Worm (Caenorhabditis elegans): Measurements from ENCODE around the gene F52H3.6.

F52H3.6 gene

DNA sequence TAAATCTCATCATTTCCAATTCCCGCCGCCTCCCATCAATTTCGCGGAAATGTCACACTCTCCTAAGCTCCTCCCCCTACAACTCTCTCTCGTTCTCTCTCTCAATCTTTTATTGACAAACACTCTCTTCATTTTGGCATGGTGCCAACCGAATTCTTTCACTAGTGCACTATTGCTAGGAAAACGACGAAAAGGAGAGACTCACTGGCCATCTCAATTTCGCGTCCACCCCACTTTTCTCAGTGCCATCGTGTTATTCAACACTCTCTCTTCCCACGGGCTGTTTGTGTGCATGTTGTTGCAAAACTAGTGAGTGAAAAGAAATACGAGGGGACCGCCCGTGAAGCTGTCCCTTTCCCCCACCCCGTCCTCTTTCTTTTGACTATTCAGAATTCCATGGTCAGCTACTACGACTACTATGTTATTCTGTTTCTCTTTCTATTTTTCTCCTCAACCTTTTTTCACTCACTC, 43.3 kb downstream of the F52H3.6 start (continued):
- peak in 1 of 2 experiments; percentile 88 for TF ChIP-seq daf-16 (GFP tag; optimal IDR thresholded peaks at IDR 0.05)
- TF ChIP-seq daf-16 (tag; optimal IDR thresholded peaks at IDR 0.05): no peak
- no peak for TF ChIP-seq nhr-77 (tag; optimal IDR thresholded peaks at IDR 0.05)
- peak; percentile 42 for TF ChIP-seq hlh-11 (tag; optimal IDR thresholded peaks at IDR 0.05)
- TF ChIP-seq Y105C5A.15 (GFP tag; IDR thresholded peaks at IDR 0.05): no peak
- peak; percentile 14 for TF ChIP-seq nhr-28 (tag; optimal IDR thresholded peaks at IDR 0.05)
- no peak for TF ChIP-seq arid-1 (GFP tag; conservative IDR thresholded peaks at IDR 0.05)
- peak; percentile 89 for TF ChIP-seq nhr-11 (tag; optimal IDR thresholded peaks at IDR 0.05)
- no peak for TF ChIP-seq fos-1 (tag; optimal IDR thresholded peaks at IDR 0.05)
- no peak for TF ChIP-seq nhr-42 (GFP tag; IDR thresholded peaks at IDR 0.05)
- TF ChIP-seq mes-2 (tag; optimal IDR thresholded peaks at IDR 0.05; ENCODE audit: poor library complexity, severe bottlenecking): no peak
- no peak for TF ChIP-seq unc-39 (tag; optimal IDR thresholded peaks at IDR 0.05)
- TF ChIP-seq D1046.2 (GFP tag; IDR thresholded peaks at IDR 0.05): no peak
- TF ChIP-seq dpl-1 (GFP tag; optimal IDR thresholded peaks at IDR 0.05): peak; percentile 9
- TF ChIP-seq unc-62 (GFP tag; optimal IDR thresholded peaks at IDR 0.05 in 1 of 2): peak in 1 of 2 experiments; percentile 98
- TF ChIP-seq unc-62 (tag; optimal IDR thresholded peaks at IDR 0.05): no peak
- no peak for TF ChIP-seq lin-38 (GFP tag; IDR thresholded peaks at IDR 0.05)
- TF ChIP-seq ceh-82 (tag; optimal IDR thresholded peaks at IDR 0.05): no peak
- TF ChIP-seq lsy-2 (tag; optimal IDR thresholded peaks at IDR 0.05): peak in 1 of 2 experiments; percentile 9
- TF ChIP-seq cey-2 (tag; optimal IDR thresholded peaks at IDR 0.05; ENCODE audit: borderline replicate concordance, insufficient read depth): no peak
- TF ChIP-seq madf-5 (GFP tag; IDR thresholded peaks at IDR 0.05): no peak
- no peak for TF ChIP-seq lin-1 (GFP tag; IDR thresholded peaks at IDR 0.05)
- TF ChIP-seq hlh-30 (tag; optimal IDR thresholded peaks at IDR 0.05; ENCODE audit: insufficient read depth): peak; percentile 1
- peak in 1 of 2 experiments; percentile 18 for TF ChIP-seq mdl-1 (tag; optimal IDR thresholded peaks at IDR 0.05)
- no peak for TF ChIP-seq ces-1 (GFP tag; optimal IDR thresholded peaks at IDR 0.05)
- TF ChIP-seq zip-11 (GFP tag; IDR thresholded peaks at IDR 0.05): no peak
- TF ChIP-seq fkh-10 (GFP tag; optimal IDR thresholded peaks at IDR 0.05): peak; percentile 9
- TF ChIP-seq sdz-12 (GFP tag; optimal IDR thresholded peaks at IDR 0.05): no peak
- peak; percentile 18 for TF ChIP-seq mxl-3 (GFP tag; optimal IDR thresholded peaks at IDR 0.05)

DNA sequence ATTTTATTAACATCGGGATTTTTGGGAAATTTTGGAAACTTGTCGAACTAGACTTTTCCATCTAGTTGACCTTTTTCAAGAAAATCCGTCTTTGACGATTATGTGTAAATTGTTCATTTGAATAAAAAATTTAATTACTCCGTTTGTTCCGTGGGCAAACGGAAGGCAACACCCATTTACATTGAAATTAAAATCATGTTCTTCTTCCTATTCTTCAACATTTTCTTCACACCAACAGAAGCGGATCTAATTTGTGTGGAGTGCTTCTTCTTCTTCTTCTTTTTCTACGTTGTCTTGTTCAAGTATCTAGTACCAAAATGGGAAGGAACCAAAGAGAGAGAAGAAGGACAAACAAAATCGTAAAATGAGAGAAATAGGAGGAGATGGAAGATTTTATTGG, 45.8 kb downstream of the F52H3.6 start:
- TF ChIP-seq F49E8.2 (tag; optimal IDR thresholded peaks at IDR 0.05; ENCODE audit: borderline replicate concordance): no peak
- no peak for TF ChIP-seq ces-1 (GFP tag; optimal IDR thresholded peaks at IDR 0.05)
- TF ChIP-seq hif-1 (tag; optimal IDR thresholded peaks at IDR 0.05): no peak
- no peak for TF ChIP-seq Y75B8A.6 (GFP tag; IDR thresholded peaks at IDR 0.05)
- no peak for TF ChIP-seq hlh-30 (tag; optimal IDR thresholded peaks at IDR 0.05; ENCODE audit: insufficient read depth)
- TF ChIP-seq R02D3.7 (tag; optimal IDR thresholded peaks at IDR 0.05): no peak
- no peak for TF ChIP-seq ZK546.5 (tag; optimal IDR thresholded peaks at IDR 0.05)
- no peak for TF ChIP-seq zfp-2 (tag; optimal IDR thresholded peaks at IDR 0.05)
- no peak for TF ChIP-seq ctbp-1 (GFP tag; IDR thresholded peaks at IDR 0.05)
- no peak for TF ChIP-seq tag-97 (GFP tag; IDR thresholded peaks at IDR 0.05)
- TF ChIP-seq nhr-41 (GFP tag; IDR thresholded peaks at IDR 0.05): no peak
- no peak for TF ChIP-seq mep-1 (tag; optimal IDR thresholded peaks at IDR 0.05)
- TF ChIP-seq F44E2.7 (GFP tag; IDR thresholded peaks at IDR 0.05): no peak
- no peak for TF ChIP-seq zip-2 (tag; optimal IDR thresholded peaks at IDR 0.05)
- TF ChIP-seq fkh-10 (GFP tag; optimal IDR thresholded peaks at IDR 0.05): no peak
- TF ChIP-seq zfp-3 (GFP tag; conservative IDR thresholded peaks at IDR 0.05): no peak
- no peak for TF ChIP-seq nhr-10 (tag; optimal IDR thresholded peaks at IDR 0.05)
